Worm (Caenorhabditis elegans) whole organism, dauer: ENCODE results near the gene mif-2.

Experiments used
- unc-62 ChIP-seq: sonication (generic microtip); optimal IDR thresholded peaks from 2 replicates; lab custom pipeline; 2017; ENCODE audit warnings: missing biosample characterization, missing genetic modification reagents, missing genetic modification characterization

Gene mif-2

ce11 chrV:11952854-11953447 is 25.3 kb downstream of the mif-2 start:
- no peak for TF ChIP-seq unc-62 (GFP tag; lab: Kevin White, UChicago)

ce11 chrV:11951227-11951626 is 27.0 kb downstream of the mif-2 start:
- no peak for TF ChIP-seq unc-62 (GFP tag; lab: Kevin White, UChicago)

ce11 chrV:11949509-11950117 is 28.6 kb downstream of the mif-2 start:
- TF ChIP-seq unc-62 (GFP tag; lab: Kevin White, UChicago), result no peak

- no peak for TF ChIP-seq unc-62 (GFP tag; lab: Kevin White, UChicago)
These were observed 29.7 kb downstream of the mif-2 start for ce11 chrV:11948581-11948980.

- no peak for TF ChIP-seq unc-62 (GFP tag; lab: Kevin White, UChicago)
These were observed 30.8 kb downstream of the mif-2 start for ce11 chrV:11947414-11947954.

- TF ChIP-seq unc-62 (GFP tag; lab: Kevin White, UChicago), result no peak
These were observed 31.4 kb downstream of the mif-2 start for ce11 chrV:11946818-11947217.

ce11 chrV:11945429-11945828 is 32.8 kb downstream of the mif-2 start:
- TF ChIP-seq unc-62 (GFP tag; lab: Kevin White, UChicago), result no peak

- no peak for TF ChIP-seq unc-62 (GFP tag; lab: Kevin White, UChicago)
These were observed 34.5 kb downstream of the mif-2 start for ce11 chrV:11943737-11944136.

- no peak for TF ChIP-seq unc-62 (GFP tag; lab: Kevin White, UChicago)
These were observed 35.9 kb downstream of the mif-2 start, which contains the start of gene F58H1.6 for ce11 chrV:11942325-11942724. F58H1.6 (plus strand) TSS chrV:11942625.

- no peak for TF ChIP-seq unc-62 (GFP tag; lab: Kevin White, UChicago)
These were observed 36.6 kb downstream of the mif-2 start for ce11 chrV:11941664-11942063.

ce11 chrV:11940329-11940728 is 37.9 kb downstream of the mif-2 start:
- no peak for TF ChIP-seq unc-62 (GFP tag; lab: Kevin White, UChicago)

ce11 chrV:11937710-11938109 is 40.5 kb downstream of the mif-2 start, which contains the start of gene gpla-1:
gpla-1 (minus strand) TSS chrV:11937810.
- no peak for TF ChIP-seq unc-62 (GFP tag; lab: Kevin White, UChicago)

- no peak for TF ChIP-seq unc-62 (GFP tag; lab: Kevin White, UChicago)
These were observed 43.4 kb downstream of the mif-2 start, which contains the start of gene F58H1.8 for ce11 chrV:11934848-11935247. F58H1.8 (plus strand) TSS chrV:11935148.

ce11 chrV:11933196-11934028 is 44.8 kb downstream of the mif-2 start, which contains the start of the genes aman-2 and F58H1.3:
aman-2 (minus strand) TSS chrV:11933246.
F58H1.3 (plus strand) TSS chrV:11933978.
- no peak for TF ChIP-seq unc-62 (GFP tag; lab: Kevin White, UChicago)

- no peak for TF ChIP-seq unc-62 (GFP tag; lab: Kevin White, UChicago)
These were observed 49.1 kb downstream of the mif-2 start, which contains the start of gene F58H1.2 for ce11 chrV:11929046-11929590. F58H1.2 (plus strand) TSS chrV:11929096.
